Worm (Caenorhabditis elegans) whole organism, L1 larva: ENCODE data around the gene F40G12.2.
"Not testable (repeated sequence)": the region's sequence is repeated elsewhere in the genome, so short reads cannot be mapped to it uniquely, and the experiment has no call there.

Experiments used
- Y116A8C.19 ChIP-seq: sonication (generic microtip); optimal IDR thresholded peaks from 2 replicates; lab custom pipeline; 2016; ENCODE audit warnings: missing compliant biosample characterization, missing genetic modification characterization, borderline replicate concordance
- ceh-8 ChIP-seq: fragments of 200-800 bp; sonication (Bioruptor generic); optimal IDR thresholded peaks from 2 replicates; lab custom pipeline; 2018; ENCODE audit warnings: mild to moderate bottlenecking, missing genetic modification characterization, moderate library complexity, missing compliant biosample characterization
- ceh-88 ChIP-seq: fragments of 200-800 bp; sonication (Bioruptor generic); IDR thresholded peaks from 2 replicates; pipeline ENCODE4 v1.3.6; 2022; ENCODE audit warnings: missing genetic modification characterization, missing compliant biosample characterization
- ceh-90 ChIP-seq: sonication (generic microtip); optimal IDR thresholded peaks from 2 replicates; lab custom pipeline; 2016; ENCODE audit warnings: missing genetic modification characterization, missing compliant biosample characterization
- ces-1 ChIP-seq: fragments of 150-350 bp; optimal IDR thresholded peaks from 2 replicates; lab custom pipeline; 2014; ENCODE audit warnings: missing biosample characterization, missing genetic modification reagents, missing genetic modification characterization
- dpl-1 ChIP-seq, 3 experiments: fragments of 150-350 bp in 2 of 3; sonication (generic microtip) in 1 of 3; optimal IDR thresholded peaks; 2 replicates each; lab custom pipeline; 2014 to 2017; ENCODE audit warnings: missing biosample characterization in 3 of 3, missing genetic modification characterization in 3 of 3, missing genetic modification reagents in 3 of 3
- dsc-1 ChIP-seq: sonication (generic microtip); optimal IDR thresholded peaks from 2 replicates; lab custom pipeline; 2016; ENCODE audit warnings: mild to moderate bottlenecking, missing genetic modification characterization, missing compliant biosample characterization
- efl-1 ChIP-seq, 4 experiments: fragments of 150-350 bp; optimal IDR thresholded peaks in 3 of 4; peaks in 1 of 4; 1 replicate in 1 of 4; 2 replicates in 3 of 4; lab custom pipeline; 2014; ENCODE audit warnings: missing biosample characterization in 2 of 4, missing genetic modification characterization in 2 of 4, missing genetic modification reagents in 2 of 4
- egl-13 ChIP-seq: sonication (generic microtip); optimal IDR thresholded peaks from 2 replicates; lab custom pipeline; 2016; ENCODE audit warnings: missing genotype, missing genetic modification reagents, missing genetic modification characterization, missing compliant biosample characterization
- elt-2 ChIP-seq: sonication (generic microtip); optimal IDR thresholded peaks from 2 replicates; lab custom pipeline; 2016; ENCODE audit warnings: missing genetic modification characterization, mild to moderate bottlenecking, inconsistent platforms, missing compliant biosample characterization, missing genetic modification reagents
- elt-3 ChIP-seq, 6 experiments: fragments of 150-350 bp in 1 of 6; sonication (generic microtip); optimal IDR thresholded peaks; 2 replicates each; lab custom pipeline; 2017 to 2018; ENCODE audit warnings: missing biosample characterization in 6 of 6, missing genetic modification characterization in 6 of 6, inconsistent platforms in 1 of 6
- fkh-10 ChIP-seq: sonication (generic microtip); optimal IDR thresholded peaks from 2 replicates; lab custom pipeline; 2017; ENCODE audit warnings: missing biosample characterization, missing genetic modification reagents, missing genetic modification characterization
- grh-1 ChIP-seq: fragments of 200-800 bp; sonication (Bioruptor generic); IDR thresholded peaks from 2 replicates; pipeline ENCODE4 v1.3.6; 2022; ENCODE audit warnings: missing genetic modification reagents, missing genetic modification characterization, missing compliant biosample characterization
- hlh-17 ChIP-seq: fragments of 200-800 bp; sonication (Bioruptor generic); optimal IDR thresholded peaks from 2 replicates; lab custom pipeline; 2018; ENCODE audit warnings: missing genetic modification characterization, mild to moderate bottlenecking, missing compliant biosample characterization, moderate library complexity, borderline replicate concordance
- isw-1 ChIP-seq: fragments of 200-800 bp; sonication (Bioruptor generic); IDR thresholded peaks from 2 replicates; pipeline ENCODE4 v1.3.6; 2022; ENCODE audit warnings: missing genetic modification characterization, missing compliant biosample characterization
- lin-15B ChIP-seq: fragments of 150-350 bp; sonication (generic microtip); optimal IDR thresholded peaks from 3 replicates; lab custom pipeline; 2014; ENCODE audit warnings: missing biosample characterization, missing genetic modification characterization
- lin-39 ChIP-seq: fragments of 150-350 bp; optimal IDR thresholded peaks from 2 replicates; lab custom pipeline; 2014; ENCODE audit warnings: missing biosample characterization, missing genetic modification reagents, missing genetic modification characterization
- mab-9 ChIP-seq: fragments of 200-800 bp; sonication (Bioruptor generic); IDR thresholded peaks from 2 replicates; pipeline ENCODE4 v1.3.6; 2022; ENCODE audit warnings: missing genetic modification reagents, missing genetic modification characterization, missing compliant biosample characterization
- mdl-1 ChIP-seq, 2 experiments: fragments of 150-350 bp; optimal IDR thresholded peaks; 2 replicates each; lab custom pipeline; 2014 to 2017; ENCODE audit warnings: missing biosample characterization in 2 of 2, missing genetic modification characterization in 2 of 2, inconsistent platforms in 1 of 2
- mef-2 ChIP-seq: fragments of 150-350 bp; optimal IDR thresholded peaks from 2 replicates; lab custom pipeline; 2014; ENCODE audit warnings: missing biosample characterization, missing genetic modification characterization
- nhr-12 ChIP-seq: sonication (generic microtip); optimal IDR thresholded peaks from 2 replicates; lab custom pipeline; 2017; ENCODE audit warnings: missing biosample characterization, missing genetic modification characterization
- nhr-237 ChIP-seq: fragments of 150-350 bp; optimal IDR thresholded peaks from 2 replicates; lab custom pipeline; 2014; ENCODE audit warnings: missing biosample characterization, missing genetic modification characterization
- nhr-71 ChIP-seq: sonication (generic microtip); optimal IDR thresholded peaks from 2 replicates; lab custom pipeline; 2016; ENCODE audit warnings: mild to moderate bottlenecking, missing genetic modification characterization, moderate library complexity, missing compliant biosample characterization
- nhr-77 ChIP-seq: fragments of 150-350 bp; optimal IDR thresholded peaks from 2 replicates; lab custom pipeline; 2014; ENCODE audit warnings: missing biosample characterization, missing genetic modification characterization
- pag-3 ChIP-seq: sonication (generic microtip); optimal IDR thresholded peaks from 2 replicates; lab custom pipeline; 2017; ENCODE audit warnings: missing genetic modification characterization, mild to moderate bottlenecking, missing compliant biosample characterization, antibody characterized with exemption, borderline replicate concordance; ENCODE audit not compliant: insufficient read depth
- pax-3 ChIP-seq: fragments of 200-800 bp; sonication (Bioruptor generic); optimal IDR thresholded peaks from 2 replicates; lab custom pipeline; 2018; ENCODE audit warnings: mild to moderate bottlenecking, missing genetic modification characterization, moderate library complexity, missing compliant biosample characterization
- pqm-1 ChIP-seq: sonication (generic microtip); optimal IDR thresholded peaks from 3 replicates; lab custom pipeline; 2017; ENCODE audit warnings: missing biosample characterization, missing genetic modification characterization
- snu-23 ChIP-seq: sonication (generic microtip); optimal IDR thresholded peaks from 2 replicates; lab custom pipeline; 2016; ENCODE audit warnings: missing genetic modification characterization, missing compliant biosample characterization
- tbx-2 ChIP-seq: sonication (generic microtip); optimal IDR thresholded peaks from 2 replicates; lab custom pipeline; 2016; ENCODE audit warnings: missing genetic modification characterization, missing compliant biosample characterization
- tlp-1 ChIP-seq: fragments of 150-350 bp; optimal IDR thresholded peaks from 2 replicates; lab custom pipeline; 2014; ENCODE audit warnings: missing biosample characterization, missing genetic modification characterization
- unc-30 ChIP-seq: sonication (generic microtip); optimal IDR thresholded peaks from 2 replicates; lab custom pipeline; 2017; ENCODE audit warnings: missing biosample characterization, missing genetic modification characterization
- zag-1 ChIP-seq: fragments of 150-350 bp; optimal IDR thresholded peaks from 2 replicates; lab custom pipeline; 2014; ENCODE audit warnings: missing biosample characterization, missing genetic modification characterization

Gene F40G12.2

DNA sequence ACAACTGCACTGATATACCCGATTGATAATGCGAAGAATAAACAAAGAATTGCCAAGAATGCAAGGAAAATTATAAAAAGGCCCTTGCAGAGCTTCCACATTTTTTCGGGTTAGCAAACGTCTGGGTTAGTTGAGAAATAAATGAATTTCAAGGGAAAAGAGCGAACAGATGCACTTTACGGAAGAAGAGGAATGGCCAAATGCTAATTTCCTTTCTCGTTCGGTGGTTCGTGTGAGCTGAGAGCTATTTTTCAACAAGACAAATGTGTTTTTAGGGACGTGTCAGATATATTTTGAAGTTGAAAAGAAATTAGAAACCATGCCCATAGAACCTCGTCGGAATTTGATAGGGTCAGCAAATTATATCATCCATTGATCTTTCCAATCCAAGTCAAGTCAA is at the start of gene F40G12.2:
Gene F40G12.2, minus strand, starts transcription at position 101 of the 400 bp plus-strand sequence.
- no peak for TF ChIP-seq elt-3 (tag; optimal IDR thresholded peaks at IDR 0.05; lab: Kevin White, UChicago)
- no peak for TF ChIP-seq fkh-10 (GFP tag; lab: Kevin White, UChicago)
- TF ChIP-seq egl-13 (tag; lab: Kevin White, UChicago), result no peak
- TF ChIP-seq mdl-1 (tag; optimal IDR thresholded peaks at IDR 0.05; lab: Kevin White, UChicago), result no peak
- TF ChIP-seq snu-23 (GFP tag; lab: Kevin White, UChicago), result no peak

DNA sequence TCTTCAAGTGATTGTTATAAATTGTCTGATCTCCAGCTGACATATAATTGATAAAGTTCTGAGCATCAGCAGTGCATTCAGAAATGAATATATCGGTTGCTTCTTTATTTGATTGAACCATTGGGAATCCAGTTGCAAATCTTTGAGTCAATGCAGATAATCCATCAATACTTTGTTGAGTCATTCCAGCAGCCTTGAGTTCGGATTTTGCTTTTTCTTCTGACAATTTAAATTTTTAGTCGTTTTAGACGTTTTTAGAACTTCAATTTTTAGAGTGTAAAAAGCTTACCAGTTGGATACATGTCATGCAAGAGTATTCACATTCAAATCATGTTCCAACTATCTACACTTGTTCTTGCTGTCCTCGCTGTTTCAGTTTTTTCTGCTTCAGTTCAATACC is 48.9 kb upstream of the F40G12.2 start, which contains the start of gene F14D7.14:
Gene F14D7.14, plus strand, starts transcription at position 301 of the 400 bp plus-strand sequence.
- TF ChIP-seq lin-15B (tag; lab: Kevin White, UChicago); nhr-77; fkh-10 (GFP tag; lab: Kevin White, UChicago): not testable (repeated sequence)

DNA sequence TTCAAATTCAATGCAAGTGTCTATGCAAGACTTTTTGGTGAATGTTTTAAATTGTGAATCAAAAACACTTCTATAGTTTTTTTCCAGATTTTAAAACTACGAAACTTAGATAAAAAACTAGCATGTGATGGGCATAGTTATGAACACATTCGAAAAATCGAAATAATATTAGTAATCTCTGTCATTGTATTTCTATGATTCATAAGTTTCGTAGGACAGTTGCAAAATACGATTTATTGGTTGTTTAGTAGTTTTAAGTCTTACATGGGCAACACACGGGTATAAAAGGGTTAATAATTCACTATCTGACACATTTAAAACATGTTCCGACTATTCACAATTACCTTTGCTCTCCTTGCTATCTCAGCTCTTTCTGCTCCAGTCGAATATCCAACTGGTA is 47.4 kb upstream of the F40G12.2 start, which contains the start of gene spig-5:
Gene spig-5, plus strand, starts transcription at position 301 of the 400 bp plus-strand sequence.
- not testable (repeated sequence) for TF ChIP-seq nhr-12; dpl-1 (GFP tag; optimal IDR thresholded peaks at IDR 0.05; lab: Kevin White, UChicago); zag-1

DNA sequence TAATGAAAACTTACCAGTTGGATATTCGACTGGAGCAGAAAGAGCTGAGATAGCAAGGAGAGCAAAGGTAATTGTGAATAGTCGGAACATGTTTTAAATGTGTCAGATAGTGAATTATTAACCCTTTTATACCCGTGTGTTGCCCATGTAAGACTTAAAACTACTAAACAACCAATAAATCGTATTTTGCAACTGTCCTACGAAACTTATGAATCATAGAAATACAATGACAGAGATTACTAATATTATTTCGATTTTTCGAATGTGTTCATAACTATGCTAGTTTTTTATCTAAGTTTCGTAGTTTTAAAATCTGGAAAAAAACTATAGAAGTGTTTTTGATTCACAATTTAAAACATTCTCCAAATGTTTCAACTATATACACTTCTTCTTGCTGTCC is 46.0 kb upstream of the F40G12.2 start, which contains the start of gene spig-4:
Gene spig-4, minus strand, starts transcription at position 101 of the 400 bp plus-strand sequence.
- not testable (repeated sequence) for TF ChIP-seq isw-1 (GFP tag; lab: Robert Waterston, UW); pax-3 (tag; lab: Kevin White, UChicago); Y116A8C.19 (tag; lab: Kevin White, UChicago)

DNA sequence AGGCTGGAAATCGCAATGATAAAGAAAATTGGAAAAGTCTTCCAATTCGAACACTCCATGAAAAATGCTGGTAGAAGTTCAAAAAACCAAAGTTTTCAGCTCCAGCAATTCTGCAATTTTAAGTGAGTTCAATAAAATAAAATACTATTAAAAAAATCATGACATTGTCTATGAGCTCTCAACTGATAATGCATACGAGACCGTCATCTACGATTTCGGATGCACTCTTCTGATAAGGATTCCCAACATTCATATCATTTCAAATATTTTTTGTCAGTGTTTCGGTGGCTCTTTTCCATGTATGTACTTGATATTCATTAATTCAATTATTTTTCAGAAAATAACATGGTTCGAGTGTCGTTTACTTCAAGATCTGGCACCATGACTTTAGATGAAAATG is 40.3 kb upstream of the F40G12.2 start, which contains the start of gene F14D7.6:
Gene F14D7.6, plus strand, starts transcription at position 338 of the 400 bp plus-strand sequence.
- TF ChIP-seq unc-30, result no peak
- peak; percentile 4 for TF ChIP-seq elt-2 (tag; lab: Kevin White, UChicago)

DNA sequence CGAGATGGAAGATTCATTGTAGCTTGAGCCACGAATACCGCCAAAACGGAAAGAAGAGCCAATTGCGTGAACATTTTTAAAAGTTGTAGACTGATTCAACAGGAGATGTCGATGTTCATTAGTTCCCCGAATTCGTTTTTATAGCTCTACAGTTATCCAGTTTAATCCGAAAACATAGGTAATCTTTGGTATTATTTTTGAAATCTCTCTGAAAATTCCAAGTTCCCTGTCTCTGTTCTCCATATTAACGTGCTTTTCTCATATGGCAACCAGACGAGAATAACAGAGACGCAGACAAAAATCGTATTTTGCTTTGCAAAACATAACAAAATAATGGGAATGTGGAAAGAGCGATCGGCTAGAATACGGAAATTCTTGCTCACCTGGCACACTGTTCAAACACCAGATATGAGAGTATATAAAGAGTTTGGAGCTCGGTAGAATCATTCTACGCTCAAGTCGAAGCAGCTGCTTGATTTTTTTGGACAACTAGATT is 38.9 kb upstream of the F40G12.2 start, which contains the start of the genes spig-3 and F14D7.12:
Gene spig-3, minus strand, starts transcription at position 101 of the 496 bp plus-strand sequence.
Gene F14D7.12, plus strand, starts transcription at position 446 of the 496 bp plus-strand sequence.
- TF ChIP-seq efl-1 (optimal IDR thresholded peaks at IDR 0.05; lab: Kevin White, UChicago), result no peak
- TF ChIP-seq efl-1 (GFP tag; optimal IDR thresholded peaks at IDR 0.05 in 1 of 2; lab: Kevin White, UChicago), result peak in 1 of 2 experiments; percentile 49
- TF ChIP-seq ces-1, result no peak

DNA sequence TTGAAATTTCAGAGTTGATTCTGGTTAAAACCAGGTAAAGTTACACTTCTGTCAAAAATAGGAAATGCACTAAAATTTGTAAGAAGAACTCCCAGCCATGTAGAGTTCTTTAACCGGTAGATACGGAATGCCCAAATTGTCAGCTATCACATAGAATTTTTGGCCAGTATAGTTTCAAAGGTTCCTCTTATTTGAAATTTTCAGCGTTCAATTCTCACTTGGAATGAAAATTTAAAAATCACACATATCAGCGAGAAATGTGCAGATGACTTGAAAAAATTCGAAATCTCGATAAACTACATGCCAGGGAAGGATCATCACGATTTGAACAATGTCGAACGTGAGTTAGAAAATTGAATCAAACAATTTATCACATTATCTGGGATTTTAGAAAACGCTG is 35.8 kb upstream of the F40G12.2 start, which contains the start of gene F14D7.3:
Gene F14D7.3, plus strand, starts transcription at position 301 of the 400 bp plus-strand sequence.
- TF ChIP-seq tbx-2 (tag; lab: Kevin White, UChicago), result no peak
- TF ChIP-seq fkh-10 (GFP tag; lab: Kevin White, UChicago), result no peak
- no peak for TF ChIP-seq ceh-8 (GFP tag; lab: Kevin White, UChicago)
- no peak for TF ChIP-seq pqm-1 (tag; lab: Kevin White, UChicago)
- no peak for TF ChIP-seq ces-1
- TF ChIP-seq lin-39, result no peak
- TF ChIP-seq hlh-17 (GFP tag; lab: Kevin White, UChicago), result no peak
- no peak for TF ChIP-seq grh-1 (GFP tag; lab: Robert Waterston, UW)
- TF ChIP-seq tlp-1 (tag; lab: Kevin White, UChicago), result no peak
- TF ChIP-seq nhr-237 (tag; lab: Kevin White, UChicago), result no peak
- no peak for TF ChIP-seq pag-3 (tag; lab: Kevin White, UChicago)
- no peak for TF ChIP-seq ceh-90
- TF ChIP-seq isw-1 (GFP tag; lab: Robert Waterston, UW), result no peak
- TF ChIP-seq mab-9 (GFP tag; lab: Robert Waterston, UW), result no peak
- TF ChIP-seq mef-2, result no peak
- TF ChIP-seq ceh-88 (GFP tag; lab: Robert Waterston, UW), result no peak
- TF ChIP-seq dsc-1 (tag; lab: Kevin White, UChicago), result no peak
- TF ChIP-seq nhr-71, result no peak
